Fruit fly (Drosophila melanogaster) whole organism, prepupa: Measurements from ENCODE around the gene CG8675.

Experiments used
- CG11762 ChIP-seq: fragments of 200-800 bp; sonication (Bioruptor generic); optimal IDR thresholded peaks from 3 replicates; lab custom pipeline; 2016; ENCODE audit warnings: missing biosample characterization, missing genetic modification characterization; ENCODE audit not compliant: insufficient read depth
- CG16779 ChIP-seq: fragments of 200-800 bp; sonication (Bioruptor generic); optimal IDR thresholded peaks from 3 replicates; lab custom pipeline; 2017; ENCODE audit warnings: missing biosample characterization, mild to moderate bottlenecking, missing genetic modification characterization
- CG7368 ChIP-seq: fragments of 200-800 bp; sonication (Bioruptor generic); optimal IDR thresholded peaks from 3 replicates; lab custom pipeline; 2016; ENCODE audit warnings: missing biosample characterization, missing genetic modification characterization
- CG8119 ChIP-seq: fragments of 200-800 bp; sonication (Bioruptor generic); IDR thresholded peaks from 3 replicates; pipeline ENCODE4 v1.3.6; 2022; ENCODE audit warnings: missing biosample characterization, missing genetic modification characterization
- CG9139 ChIP-seq: fragments of 200-800 bp; sonication (Bioruptor generic); optimal IDR thresholded peaks from 3 replicates; lab custom pipeline; 2017; ENCODE audit warnings: missing biosample characterization, mild to moderate bottlenecking, missing genetic modification characterization
- Gug ChIP-seq: fragments of 200-800 bp; sonication (Bioruptor generic); IDR thresholded peaks from 2 replicates; pipeline ENCODE4 v1.3.6; 2022; ENCODE audit warnings: missing biosample characterization, missing genetic modification characterization
- Hr39 ChIP-seq: fragments of 200-800 bp; sonication (Bioruptor generic); optimal IDR thresholded peaks from 2 replicates; lab custom pipeline; 2016; ENCODE audit warnings: missing biosample characterization, missing genetic modification characterization
- esn ChIP-seq: fragments of 200-800 bp; sonication (Bioruptor generic); optimal IDR thresholded peaks from 2 replicates; lab custom pipeline; 2016; ENCODE audit warnings: missing biosample characterization, mild to moderate bottlenecking, missing genetic modification characterization, moderate library complexity
- lz ChIP-seq: fragments of 200-800 bp; sonication (Bioruptor generic); optimal IDR thresholded peaks from 3 replicates; lab custom pipeline; 2016; ENCODE audit warnings: missing biosample characterization, missing genetic modification characterization
- net ChIP-seq: fragments of 200-800 bp; sonication (Bioruptor generic); optimal IDR thresholded peaks from 3 replicates; lab custom pipeline; 2016; ENCODE audit warnings: missing biosample characterization, missing genetic modification characterization
- salr ChIP-seq, 2 experiments: fragments of 200-800 bp; sonication (Bioruptor generic); optimal IDR thresholded peaks; 3 replicates each; lab custom pipeline; 2016 to 2018; ENCODE audit warnings: missing biosample characterization in 2 of 2, missing genetic modification characterization in 2 of 2, mild to moderate bottlenecking in 1 of 2

dm6 chrX:17236468-17236867, 12.8 kb downstream of the CG8675 start:
- TF ChIP-seq salr (GFP tag; optimal IDR thresholded peaks at IDR 0.05; lab: Kevin White, UChicago) (no peak), CG7368 (GFP tag; lab: Kevin White, UChicago) (no peak), net (no peak), CG16779 (no peak), CG9139 (no peak), CG11762 (no peak), esn (no peak), lz (no peak), Hr39 (GFP tag; lab: Kevin White, UChicago) (no peak), CG8119 (GFP tag; lab: Robert Waterston, UW) (no peak), Gug (GFP tag; lab: Robert Waterston, UW) (no peak)
